Worm (Caenorhabditis elegans) whole organism, L2 larva: ENCODE results near the gene F53E10.1.

Experiments
- C34F6.9 ChIP-seq: fragments of 150-350 bp; optimal IDR thresholded peaks from 2 replicates; lab custom pipeline; 2014; ENCODE audit warnings: missing biosample characterization, missing genetic modification characterization
- R02D3.7 ChIP-seq: fragments of 150-350 bp; optimal IDR thresholded peaks from 2 replicates; lab custom pipeline; 2014; ENCODE audit warnings: missing biosample characterization, missing genetic modification characterization
- Y55F3AM.14 ChIP-seq: fragments of 200-800 bp; sonication (Bioruptor generic); optimal IDR thresholded peaks from 2 replicates; lab custom pipeline; 2018; ENCODE audit warnings: mild to moderate bottlenecking, missing genetic modification characterization, missing compliant biosample characterization
- alr-1 ChIP-seq: fragments of 150-350 bp; optimal IDR thresholded peaks from 2 replicates; lab custom pipeline; 2014; ENCODE audit warnings: missing biosample characterization, missing genetic modification characterization
- aly-2 ChIP-seq: fragments of 150-350 bp; optimal IDR thresholded peaks from 2 replicates; lab custom pipeline; 2014; ENCODE audit warnings: missing biosample characterization, missing genetic modification characterization
- ama-1 ChIP-seq: fragments of 150-350 bp; optimal IDR thresholded peaks from 2 replicates; lab custom pipeline; 2018; ENCODE audit warnings: inconsistent platforms
- ceh-82 ChIP-seq: fragments of 150-350 bp; optimal IDR thresholded peaks from 2 replicates; lab custom pipeline; 2014; ENCODE audit warnings: missing biosample characterization, missing genetic modification characterization
- crh-2 ChIP-seq: sonication (generic microtip); optimal IDR thresholded peaks from 2 replicates; lab custom pipeline; 2017; ENCODE audit warnings: missing biosample characterization, missing genetic modification characterization
- dmd-4 ChIP-seq: sonication (generic microtip); optimal IDR thresholded peaks from 2 replicates; lab custom pipeline; 2017; ENCODE audit warnings: missing biosample characterization, missing genetic modification characterization
- egl-27 ChIP-seq: sonication (generic microtip); optimal IDR thresholded peaks from 3 replicates; lab custom pipeline; 2017; ENCODE audit warnings: missing biosample characterization, missing genetic modification reagents, missing genetic modification characterization
- elt-1 ChIP-seq: fragments of 150-350 bp; optimal IDR thresholded peaks from 2 replicates; lab custom pipeline; 2014; ENCODE audit warnings: missing biosample characterization, missing genetic modification characterization
- elt-3 ChIP-seq: sonication (generic microtip); optimal IDR thresholded peaks from 2 replicates; lab custom pipeline; 2017; ENCODE audit warnings: missing biosample characterization, missing genetic modification characterization
- fos-1 ChIP-seq: fragments of 150-350 bp; optimal IDR thresholded peaks from 2 replicates; lab custom pipeline; 2014; ENCODE audit warnings: missing biosample characterization, missing genetic modification characterization
- gmeb-1 ChIP-seq: fragments of 150-350 bp; optimal IDR thresholded peaks from 2 replicates; lab custom pipeline; 2014; ENCODE audit warnings: missing biosample characterization, missing genetic modification characterization
- lin-11 ChIP-seq: fragments of 150-350 bp; sonication (generic microtip); optimal IDR thresholded peaks from 2 replicates; lab custom pipeline; 2014; ENCODE audit warnings: missing biosample characterization, missing genetic modification characterization, inconsistent platforms, mixed read lengths
- lin-13 ChIP-seq: fragments of 150-350 bp; optimal IDR thresholded peaks from 2 replicates; lab custom pipeline; 2014; ENCODE audit warnings: missing biosample characterization, missing genetic modification reagents, missing genetic modification characterization
- lin-39 ChIP-seq: fragments of 150-350 bp; optimal IDR thresholded peaks from 2 replicates; lab custom pipeline; 2014; ENCODE audit warnings: missing biosample characterization, missing genetic modification reagents, missing genetic modification characterization
- lsy-2 ChIP-seq, 2 experiments: fragments of 150-350 bp in 1 of 2; sonication (generic microtip) in 1 of 2; optimal IDR thresholded peaks; 2 replicates each; lab custom pipeline; 2014 to 2017; ENCODE audit warnings: missing biosample characterization in 2 of 2, missing genetic modification characterization in 2 of 2
- mab-5 ChIP-seq: fragments of 150-350 bp; optimal IDR thresholded peaks from 2 replicates; lab custom pipeline; 2014; ENCODE audit warnings: missing biosample characterization, missing genetic modification characterization
- mbf-1 ChIP-seq: sonication (generic microtip); optimal IDR thresholded peaks from 2 replicates; lab custom pipeline; 2017; ENCODE audit warnings: missing biosample characterization, missing genetic modification characterization
- nhr-10 ChIP-seq: sonication (generic microtip); optimal IDR thresholded peaks from 2 replicates; lab custom pipeline; 2017; ENCODE audit warnings: missing biosample characterization, missing genetic modification characterization
- nhr-12 ChIP-seq: fragments of 150-350 bp; optimal IDR thresholded peaks from 2 replicates; lab custom pipeline; 2014; ENCODE audit warnings: missing biosample characterization, missing genetic modification characterization
- nhr-129 ChIP-seq: fragments of 150-350 bp; optimal IDR thresholded peaks from 2 replicates; lab custom pipeline; 2014; ENCODE audit warnings: missing biosample characterization, missing genetic modification characterization
- nhr-23 ChIP-seq: fragments of 150-350 bp; optimal IDR thresholded peaks from 2 replicates; lab custom pipeline; 2014; ENCODE audit warnings: missing biosample characterization, missing genetic modification reagents, missing genetic modification characterization
- nhr-237 ChIP-seq: fragments of 150-350 bp; optimal IDR thresholded peaks from 2 replicates; lab custom pipeline; 2014; ENCODE audit warnings: missing biosample characterization, missing genetic modification characterization
- nhr-25 ChIP-seq: fragments of 150-350 bp; sonication (generic microtip); optimal IDR thresholded peaks from 3 replicates; lab custom pipeline; 2014; ENCODE audit warnings: missing biosample characterization, missing genetic modification characterization
- nhr-6 ChIP-seq: fragments of 150-350 bp; optimal IDR thresholded peaks from 2 replicates; lab custom pipeline; 2014; ENCODE audit warnings: missing biosample characterization, missing genetic modification characterization
- nhr-77 ChIP-seq: fragments of 150-350 bp; optimal IDR thresholded peaks from 2 replicates; lab custom pipeline; 2014; ENCODE audit warnings: missing biosample characterization, missing genetic modification characterization
- peb-1 ChIP-seq: fragments of 150-350 bp; optimal IDR thresholded peaks from 2 replicates; lab custom pipeline; 2014; ENCODE audit warnings: missing biosample characterization, missing genetic modification characterization
- skn-1 ChIP-seq: sonication (generic microtip); optimal IDR thresholded peaks from 2 replicates; lab custom pipeline; 2017; ENCODE audit warnings: missing biosample characterization, missing genetic modification characterization
- sma-3 ChIP-seq: sonication (generic microtip); optimal IDR thresholded peaks from 2 replicates; lab custom pipeline; 2016; ENCODE audit warnings: missing genetic modification reagents, missing genetic modification characterization, missing compliant biosample characterization
- sma-9 ChIP-seq, 2 experiments: fragments of 150-350 bp in 1 of 2; sonication (generic microtip) in 1 of 2; optimal IDR thresholded peaks; 2 replicates each; lab custom pipeline; 2014 to 2016; ENCODE audit warnings: missing genetic modification characterization in 2 of 2, mild to moderate bottlenecking in 1 of 2, missing biosample characterization in 1 of 2, missing compliant biosample characterization in 1 of 2, missing genetic modification reagents in 1 of 2, moderate library complexity in 1 of 2
- snpc-4 ChIP-seq: fragments of 150-350 bp; optimal IDR thresholded peaks from 2 replicates; lab custom pipeline; 2014; ENCODE audit warnings: missing biosample characterization, missing genetic modification characterization
- unc-39 ChIP-seq: fragments of 150-350 bp; optimal IDR thresholded peaks from 2 replicates; lab custom pipeline; 2014; ENCODE audit warnings: missing biosample characterization, missing genetic modification characterization
- unc-55 ChIP-seq: fragments of 150-350 bp; sonication (generic microtip); optimal IDR thresholded peaks from 3 replicates; lab custom pipeline; 2014; ENCODE audit warnings: missing biosample characterization, missing genetic modification reagents, missing genetic modification characterization
- unc-62 ChIP-seq: fragments of 150-350 bp; optimal IDR thresholded peaks from 2 replicates; lab custom pipeline; 2014; ENCODE audit warnings: missing biosample characterization, missing genetic modification reagents, missing genetic modification characterization
- ztf-4 ChIP-seq: fragments of 150-350 bp; optimal IDR thresholded peaks from 2 replicates; lab custom pipeline; 2014; ENCODE audit warnings: missing biosample characterization, missing genetic modification characterization

The F53E10.1 gene

DNA sequence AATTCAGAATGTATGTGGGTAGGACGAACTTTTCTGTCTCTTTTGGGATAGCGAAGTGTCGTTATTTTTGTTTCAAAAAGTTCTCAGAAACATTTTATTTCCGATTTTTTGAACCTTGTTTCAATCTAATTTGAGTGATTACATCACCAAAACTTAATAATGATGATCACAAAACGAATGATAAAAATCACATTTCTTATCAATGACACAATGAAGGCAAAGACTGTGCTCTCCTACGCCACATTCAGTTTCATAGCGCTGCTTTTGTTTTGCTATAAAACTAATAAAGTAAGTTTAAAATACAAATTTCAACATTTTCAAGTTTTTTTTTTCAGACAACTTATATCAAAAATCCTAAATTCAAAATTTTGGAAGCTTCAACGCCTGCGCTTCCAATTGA lies 49.6 kb upstream of the F53E10.1 start, which contains the start of gene Y45G12C.1:
Y45G12C.1 (plus strand) TSS at position 159 of the 400 bp plus-strand sequence.
- TF ChIP-seq fos-1 (peak; percentile 69), crh-2 (tag; lab: Kevin White, UChicago) (peak; percentile 21), ztf-4 (tag; lab: Kevin White, UChicago) (no peak)

DNA sequence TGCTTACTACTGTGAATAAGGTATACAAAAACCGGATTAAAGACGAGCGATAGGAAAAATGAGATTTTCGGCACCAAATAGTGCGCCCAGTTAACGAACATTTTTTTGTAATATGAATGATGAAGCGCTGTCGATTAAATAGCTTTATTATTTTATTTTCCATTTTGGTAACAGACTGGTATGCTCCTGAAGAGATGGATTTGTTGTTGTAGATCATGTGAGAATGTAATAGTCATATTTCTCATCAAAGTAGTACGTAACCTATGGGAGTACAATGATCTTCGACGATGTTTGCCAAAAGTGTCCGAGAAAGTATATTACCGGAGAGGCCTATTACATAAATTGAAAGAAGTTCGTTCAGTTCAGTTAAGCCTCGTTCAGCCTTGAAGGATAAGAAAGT lies 44.5 kb upstream of the F53E10.1 start, which contains the start of gene srj-19:
srj-19 (minus strand) TSS at position 101 of the 400 bp plus-strand sequence.
- TF ChIP-seq elt-3 (tag; lab: Kevin White, UChicago) (no peak), lin-13 (GFP tag; lab: Kevin White, UChicago) (no peak), dmd-4 (tag; lab: Kevin White, UChicago) (no peak), alr-1 (tag; lab: Kevin White, UChicago) (no peak), sma-3 (GFP tag; lab: Kevin White, UChicago) (no peak), elt-1 (tag; lab: Kevin White, UChicago) (no peak), Y55F3AM.14 (no peak), nhr-77 (tag; lab: Kevin White, UChicago) (no peak), lin-11 (no peak), sma-9 (GFP tag; optimal IDR thresholded peaks at IDR 0.05; lab: Kevin White, UChicago) (no peak), sma-9 (tag; optimal IDR thresholded peaks at IDR 0.05; lab: Kevin White, UChicago) (no peak), unc-62 (GFP tag; lab: Kevin White, UChicago) (no peak), fos-1 (no peak), nhr-23 (tag; lab: Kevin White, UChicago) (no peak), peb-1 (no peak), ztf-4 (tag; lab: Kevin White, UChicago) (no peak), snpc-4 (tag; lab: Kevin White, UChicago) (no peak)

DNA sequence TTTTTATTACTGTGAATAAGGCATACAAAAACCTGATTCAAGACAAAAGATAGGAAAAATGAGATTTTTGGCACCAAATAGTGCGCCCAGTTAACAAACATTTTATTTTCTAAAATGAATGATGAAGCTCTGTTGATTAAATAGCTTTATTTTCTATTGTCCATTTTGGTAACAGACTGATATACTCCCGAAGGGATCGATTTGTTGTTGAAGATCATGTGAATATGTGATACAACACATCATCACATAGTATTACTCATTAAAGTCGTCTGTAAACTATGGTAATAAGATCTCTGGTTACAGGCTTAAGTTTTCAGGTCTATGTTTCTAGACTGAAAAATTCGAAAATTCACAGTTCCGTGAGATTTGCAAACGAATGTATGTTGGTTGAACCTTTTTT lies 42.0 kb upstream of the F53E10.1 start, which contains the start of gene srj-20:
srj-20 (minus strand) TSS at position 101 of the 400 bp plus-strand sequence.
- TF ChIP-seq dmd-4 (tag; lab: Kevin White, UChicago) (no peak), gmeb-1 (tag; lab: Kevin White, UChicago) (no peak), nhr-10 (tag; lab: Kevin White, UChicago) (no peak), nhr-25 (tag; lab: Kevin White, UChicago) (no peak), crh-2 (tag; lab: Kevin White, UChicago) (no peak), skn-1 (tag; lab: Kevin White, UChicago) (no peak), fos-1 (no peak), R02D3.7 (tag; lab: Kevin White, UChicago) (no peak), nhr-129 (tag; lab: Kevin White, UChicago) (no peak)

ce11 chrV:2573881-2574280 lies 41.2 kb upstream of the F53E10.1 start, which contains the start of gene nhr-290:
TSS of gene nhr-290 (plus strand) at chrV:2574181.
- TF ChIP-seq unc-55 (GFP tag; lab: Kevin White, UChicago) (no peak), ama-1 (no peak), snpc-4 (tag; lab: Kevin White, UChicago) (no peak), fos-1 (no peak), mbf-1 (no peak), lsy-2 (tag; optimal IDR thresholded peaks at IDR 0.05; lab: Kevin White, UChicago) (no peak), lin-13 (GFP tag; lab: Kevin White, UChicago) (no peak), peb-1 (no peak), gmeb-1 (tag; lab: Kevin White, UChicago) (no peak), C34F6.9 (tag; lab: Kevin White, UChicago) (no peak), unc-62 (GFP tag; lab: Kevin White, UChicago) (no peak), egl-27 (tag; lab: Kevin White, UChicago) (no peak), ceh-82 (tag; lab: Kevin White, UChicago) (no peak), aly-2 (tag; lab: Kevin White, UChicago) (no peak), nhr-10 (tag; lab: Kevin White, UChicago) (no peak), nhr-6 (tag; lab: Kevin White, UChicago) (no peak), ztf-4 (tag; lab: Kevin White, UChicago) (no peak), elt-1 (tag; lab: Kevin White, UChicago) (no peak), sma-9 (GFP tag; optimal IDR thresholded peaks at IDR 0.05; lab: Kevin White, UChicago) (no peak), sma-9 (tag; optimal IDR thresholded peaks at IDR 0.05; lab: Kevin White, UChicago) (no peak)

ce11 chrV:2575716-2576115 lies 39.4 kb upstream of the F53E10.1 start:
- TF ChIP-seq fos-1 (no peak), unc-39 (tag; lab: Kevin White, UChicago) (no peak), nhr-25 (tag; lab: Kevin White, UChicago) (no peak), nhr-12 (tag; lab: Kevin White, UChicago) (no peak), nhr-237 (tag; lab: Kevin White, UChicago) (no peak), mab-5 (no peak), ztf-4 (tag; lab: Kevin White, UChicago) (no peak), sma-3 (GFP tag; lab: Kevin White, UChicago) (no peak), lin-39 (tag; lab: Kevin White, UChicago) (no peak), nhr-6 (tag; lab: Kevin White, UChicago) (no peak)
